Worm (Caenorhabditis elegans) whole organism, L2 larva: Measurements from ENCODE around the gene dct-18.

Source experiments
- C34F6.9 ChIP-seq: fragments of 150-350 bp; optimal IDR thresholded peaks from 2 replicates; lab custom pipeline; 2014; ENCODE audit warnings: missing biosample characterization, missing genetic modification characterization
- F13H6.1 ChIP-seq: sonication (generic microtip); optimal IDR thresholded peaks from 2 replicates; lab custom pipeline; 2016; ENCODE audit warnings: missing genetic modification characterization, missing compliant biosample characterization
- R02D3.7 ChIP-seq: fragments of 150-350 bp; optimal IDR thresholded peaks from 2 replicates; lab custom pipeline; 2014; ENCODE audit warnings: missing biosample characterization, missing genetic modification characterization
- alr-1 ChIP-seq: fragments of 150-350 bp; optimal IDR thresholded peaks from 2 replicates; lab custom pipeline; 2014; ENCODE audit warnings: missing biosample characterization, missing genetic modification characterization
- aly-2 ChIP-seq: fragments of 150-350 bp; optimal IDR thresholded peaks from 2 replicates; lab custom pipeline; 2014; ENCODE audit warnings: missing biosample characterization, missing genetic modification characterization
- ama-1 ChIP-seq: fragments of 150-350 bp; optimal IDR thresholded peaks from 2 replicates; lab custom pipeline; 2018; ENCODE audit warnings: inconsistent platforms
- ceh-16 ChIP-seq: fragments of 150-350 bp; optimal IDR thresholded peaks from 2 replicates; lab custom pipeline; 2014; ENCODE audit warnings: missing biosample characterization, missing genetic modification characterization
- crh-2 ChIP-seq: sonication (generic microtip); optimal IDR thresholded peaks from 2 replicates; lab custom pipeline; 2017; ENCODE audit warnings: missing biosample characterization, missing genetic modification characterization
- egl-27 ChIP-seq: sonication (generic microtip); optimal IDR thresholded peaks from 3 replicates; lab custom pipeline; 2017; ENCODE audit warnings: missing biosample characterization, missing genetic modification reagents, missing genetic modification characterization
- elt-1 ChIP-seq: fragments of 150-350 bp; optimal IDR thresholded peaks from 2 replicates; lab custom pipeline; 2014; ENCODE audit warnings: missing biosample characterization, missing genetic modification characterization
- elt-3 ChIP-seq: sonication (generic microtip); optimal IDR thresholded peaks from 2 replicates; lab custom pipeline; 2017; ENCODE audit warnings: missing biosample characterization, missing genetic modification characterization
- fos-1 ChIP-seq: fragments of 150-350 bp; optimal IDR thresholded peaks from 2 replicates; lab custom pipeline; 2014; ENCODE audit warnings: missing biosample characterization, missing genetic modification characterization
- gmeb-1 ChIP-seq: fragments of 150-350 bp; optimal IDR thresholded peaks from 2 replicates; lab custom pipeline; 2014; ENCODE audit warnings: missing biosample characterization, missing genetic modification characterization
- mab-5 ChIP-seq: fragments of 150-350 bp; optimal IDR thresholded peaks from 2 replicates; lab custom pipeline; 2014; ENCODE audit warnings: missing biosample characterization, missing genetic modification characterization
- mbf-1 ChIP-seq: sonication (generic microtip); optimal IDR thresholded peaks from 2 replicates; lab custom pipeline; 2017; ENCODE audit warnings: missing biosample characterization, missing genetic modification characterization
- nhr-10 ChIP-seq: sonication (generic microtip); optimal IDR thresholded peaks from 2 replicates; lab custom pipeline; 2017; ENCODE audit warnings: missing biosample characterization, missing genetic modification characterization
- nhr-6 ChIP-seq: fragments of 150-350 bp; optimal IDR thresholded peaks from 2 replicates; lab custom pipeline; 2014; ENCODE audit warnings: missing biosample characterization, missing genetic modification characterization
- peb-1 ChIP-seq: fragments of 150-350 bp; optimal IDR thresholded peaks from 2 replicates; lab custom pipeline; 2014; ENCODE audit warnings: missing biosample characterization, missing genetic modification characterization
- skn-1 ChIP-seq: sonication (generic microtip); optimal IDR thresholded peaks from 2 replicates; lab custom pipeline; 2017; ENCODE audit warnings: missing biosample characterization, missing genetic modification characterization
- sma-3 ChIP-seq: sonication (generic microtip); optimal IDR thresholded peaks from 2 replicates; lab custom pipeline; 2016; ENCODE audit warnings: missing genetic modification reagents, missing genetic modification characterization, missing compliant biosample characterization
- sma-9 ChIP-seq, 2 experiments: fragments of 150-350 bp in 1 of 2; sonication (generic microtip) in 1 of 2; optimal IDR thresholded peaks; 2 replicates each; lab custom pipeline; 2014 to 2016; ENCODE audit warnings: missing genetic modification characterization in 2 of 2, mild to moderate bottlenecking in 1 of 2, missing biosample characterization in 1 of 2, missing compliant biosample characterization in 1 of 2, missing genetic modification reagents in 1 of 2, moderate library complexity in 1 of 2
- snpc-4 ChIP-seq: fragments of 150-350 bp; optimal IDR thresholded peaks from 2 replicates; lab custom pipeline; 2014; ENCODE audit warnings: missing biosample characterization, missing genetic modification characterization
- unc-39 ChIP-seq: fragments of 150-350 bp; optimal IDR thresholded peaks from 2 replicates; lab custom pipeline; 2014; ENCODE audit warnings: missing biosample characterization, missing genetic modification characterization
- zag-1 ChIP-seq: fragments of 150-350 bp; optimal IDR thresholded peaks from 2 replicates; lab custom pipeline; 2014; ENCODE audit warnings: missing biosample characterization, missing genetic modification characterization

dct-18 gene

DNA sequence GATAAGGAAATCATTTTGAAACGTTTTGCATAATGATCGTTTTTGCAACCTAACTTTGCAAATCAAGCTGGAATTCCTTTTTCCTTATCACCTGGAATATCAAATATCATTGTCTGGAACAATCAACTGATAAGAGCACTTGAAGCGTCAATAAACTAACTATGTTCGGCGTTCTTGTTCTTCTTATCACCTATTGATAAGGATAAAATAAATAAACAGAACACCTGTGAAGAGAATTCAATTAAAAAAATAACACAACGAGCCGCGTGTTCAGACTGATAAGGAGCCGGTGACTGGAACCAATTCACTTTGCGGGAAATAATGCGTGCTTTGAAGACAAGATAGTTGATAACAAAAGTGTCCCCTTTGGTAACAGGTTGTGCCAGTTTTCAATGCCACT, 48.5 kb downstream of the dct-18 start, which contains the start of gene cyd-1:
Gene cyd-1, plus strand, starts transcription at position 380 of the 400 bp plus-strand sequence.
- TF ChIP-seq sma-3 (GFP tag; lab: Kevin White, UChicago): peak; percentile 9
- peak; percentile 57 for TF ChIP-seq sma-9 (GFP tag; optimal IDR thresholded peaks at IDR 0.05; lab: Kevin White, UChicago)
- TF ChIP-seq sma-9 (tag; optimal IDR thresholded peaks at IDR 0.05; lab: Kevin White, UChicago): no peak
- TF ChIP-seq crh-2 (tag; lab: Kevin White, UChicago): peak; percentile 54
- peak; percentile 69 for TF ChIP-seq fos-1
- peak; percentile 41 for TF ChIP-seq F13H6.1 (tag; lab: Kevin White, UChicago)
- no peak for TF ChIP-seq ama-1
- TF ChIP-seq R02D3.7 (tag; lab: Kevin White, UChicago): no peak

DNA sequence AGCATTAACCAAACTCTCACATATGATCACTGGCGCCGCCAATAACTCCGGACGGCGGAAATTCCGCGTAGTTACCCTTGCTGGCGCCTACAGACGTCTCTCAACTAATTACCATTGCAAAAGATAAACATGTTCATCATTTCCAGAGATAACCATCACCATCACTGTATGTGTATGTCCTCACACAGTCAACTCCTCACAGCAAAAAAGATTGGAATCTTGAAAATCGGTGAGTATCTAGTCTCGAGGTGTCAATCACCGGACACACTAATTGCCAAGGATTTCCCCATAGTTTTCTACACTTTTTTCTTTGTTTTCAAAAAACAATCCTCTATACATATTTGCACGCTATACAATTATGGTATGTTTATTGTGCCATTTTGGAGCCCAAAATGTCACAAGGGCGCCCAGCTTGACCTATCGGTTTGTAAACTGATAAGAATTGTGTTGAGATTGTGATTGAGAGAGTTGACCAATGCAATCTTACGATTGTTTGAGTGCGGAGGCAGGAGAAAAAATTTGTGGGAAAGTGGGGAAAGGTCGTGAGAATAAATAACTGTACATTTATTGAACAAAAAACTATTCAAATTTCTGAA, 50.4 kb downstream of the dct-18 start:
- TF ChIP-seq unc-39 (tag; lab: Kevin White, UChicago): no peak
- TF ChIP-seq ceh-16 (tag; lab: Kevin White, UChicago): peak; percentile 92
- no peak for TF ChIP-seq crh-2 (tag; lab: Kevin White, UChicago)
- peak; percentile 18 for TF ChIP-seq gmeb-1
- peak; percentile 22 for TF ChIP-seq egl-27
- no peak for TF ChIP-seq ama-1
- peak; percentile 5 for TF ChIP-seq sma-9 (GFP tag; optimal IDR thresholded peaks at IDR 0.05; lab: Kevin White, UChicago)
- TF ChIP-seq sma-9 (tag; optimal IDR thresholded peaks at IDR 0.05; lab: Kevin White, UChicago): no peak
- no peak for TF ChIP-seq nhr-6 (tag; lab: Kevin White, UChicago)
- TF ChIP-seq mbf-1 (tag; lab: Kevin White, UChicago): no peak
- TF ChIP-seq snpc-4: no peak
- TF ChIP-seq nhr-10 (tag; lab: Kevin White, UChicago): no peak
- no peak for TF ChIP-seq peb-1 (tag; lab: Kevin White, UChicago)
- peak; percentile 71 for TF ChIP-seq elt-1 (tag; lab: Kevin White, UChicago)
- no peak for TF ChIP-seq aly-2 (tag; lab: Kevin White, UChicago)
- no peak for TF ChIP-seq elt-3 (tag; lab: Kevin White, UChicago)
- TF ChIP-seq skn-1: no peak
- no peak for TF ChIP-seq mab-5 (tag; lab: Kevin White, UChicago)
- no peak for TF ChIP-seq zag-1 (tag; lab: Kevin White, UChicago)
- no peak for TF ChIP-seq alr-1 (tag; lab: Kevin White, UChicago)

DNA sequence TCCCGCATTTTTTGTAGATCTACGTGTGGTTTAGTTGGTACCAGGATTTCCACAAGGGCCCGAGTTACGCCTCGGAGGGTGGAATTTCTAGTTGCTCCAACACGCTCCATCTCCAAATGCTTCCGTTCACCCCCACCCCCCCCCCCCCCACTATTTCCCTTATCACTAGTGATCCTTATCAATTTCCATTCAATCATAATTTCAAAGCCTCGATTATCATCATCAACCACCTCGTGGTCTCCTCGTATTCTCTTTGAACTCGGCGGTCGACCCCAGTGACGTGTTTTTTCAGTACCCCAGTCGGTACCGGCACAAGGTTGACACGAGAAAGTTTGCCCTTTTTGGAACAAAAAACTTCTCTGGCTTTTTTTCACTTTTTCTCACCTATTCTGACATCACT, 51.2 kb downstream of the dct-18 start:
- TF ChIP-seq fos-1: peak; percentile 10
- TF ChIP-seq C34F6.9 (tag; lab: Kevin White, UChicago): no peak
